Worm (Caenorhabditis elegans) whole organism, midembryonic: ENCODE results near the gene F47B10.9.

Experiments
- T22C8.4 ChIP-seq: fragments of 200-800 bp; sonication (Bioruptor generic); IDR thresholded peaks from 2 replicates; pipeline ENCODE4 v1.3.6; 2022; ENCODE audit warnings: missing genetic modification characterization, missing compliant biosample characterization
- cog-1 ChIP-seq: sonication (generic microtip); optimal IDR thresholded peaks from 2 replicates; lab custom pipeline; 2016; ENCODE audit warnings: missing genetic modification characterization, missing compliant biosample characterization
- flt-1 ChIP-seq: fragments of 200-800 bp; sonication (Bioruptor generic); IDR thresholded peaks from 2 replicates; pipeline ENCODE4 v1.3.6; 2022; ENCODE audit warnings: missing genetic modification characterization, missing compliant biosample characterization
- klf-2 ChIP-seq: fragments of 200-800 bp; sonication (Bioruptor generic); conservative IDR thresholded peaks from 2 replicates; pipeline ENCODE4 v1.3.6; 2022; ENCODE audit warnings: missing genetic modification reagents, missing genetic modification characterization, missing compliant biosample characterization
- med-1 ChIP-seq: sonication (generic microtip); optimal IDR thresholded peaks from 2 replicates; lab custom pipeline; 2017; ENCODE audit warnings: missing genetic modification characterization, mild to moderate bottlenecking, missing compliant biosample characterization, antibody characterized with exemption, missing genetic modification reagents; ENCODE audit not compliant: insufficient read depth
- ref-1 ChIP-seq: fragments of 200-800 bp; sonication (Bioruptor generic); conservative IDR thresholded peaks from 2 replicates; pipeline ENCODE4 v1.3.6; 2022; ENCODE audit warnings: missing genetic modification reagents, missing genetic modification characterization, missing compliant biosample characterization
- tab-1 ChIP-seq: fragments of 200-800 bp; sonication (Bioruptor generic); IDR thresholded peaks from 2 replicates; pipeline ENCODE4 v1.3.6; 2022; ENCODE audit warnings: missing genetic modification characterization, missing compliant biosample characterization
- ztf-23 ChIP-seq: fragments of 200-800 bp; sonication (Bioruptor generic); IDR thresholded peaks from 2 replicates; pipeline ENCODE4 v1.3.6; 2022; ENCODE audit warnings: missing genetic modification reagents, missing genetic modification characterization, missing compliant biosample characterization
- ztf-29 ChIP-seq: fragments of 200-800 bp; sonication (Bioruptor generic); IDR thresholded peaks from 2 replicates; pipeline ENCODE4 v1.3.6; 2022; ENCODE audit warnings: missing genetic modification reagents, missing genetic modification characterization, missing compliant biosample characterization

F47B10.9 gene

DNA sequence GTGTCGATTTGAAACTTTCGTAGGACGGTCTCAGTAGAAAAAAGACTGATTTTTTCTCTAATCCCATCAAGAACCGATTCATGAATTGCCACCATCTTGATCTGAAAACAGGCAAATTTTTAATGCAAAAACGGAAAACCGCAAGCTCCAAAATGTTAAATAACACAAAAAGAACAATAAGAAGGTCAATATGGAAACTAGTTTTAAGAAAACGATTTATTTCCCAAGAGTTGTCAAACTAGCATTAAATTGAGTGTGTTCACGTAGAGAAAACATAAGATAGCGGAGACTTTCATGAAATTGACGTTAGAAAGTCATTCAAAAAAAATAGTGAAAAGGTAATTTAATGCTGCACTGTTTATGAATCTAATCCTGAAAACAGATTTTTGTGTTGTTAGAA lies at the start of gene F47B10.9:
Gene F47B10.9 (minus strand): TSS at position 101 of the 400 bp plus-strand sequence.
- no peak for TF ChIP-seq klf-2 (GFP tag; lab: Robert Waterston, UW)
- no peak for TF ChIP-seq med-1 (GFP tag; lab: Kevin White, UChicago)
- no peak for TF ChIP-seq flt-1 (GFP tag; lab: Robert Waterston, UW)
- no peak for TF ChIP-seq ztf-29 (GFP tag; lab: Robert Waterston, UW)
- no peak for TF ChIP-seq cog-1 (tag; lab: Kevin White, UChicago)
- TF ChIP-seq ztf-23 (GFP tag; lab: Robert Waterston, UW), result no peak
- TF ChIP-seq T22C8.4, result no peak

DNA sequence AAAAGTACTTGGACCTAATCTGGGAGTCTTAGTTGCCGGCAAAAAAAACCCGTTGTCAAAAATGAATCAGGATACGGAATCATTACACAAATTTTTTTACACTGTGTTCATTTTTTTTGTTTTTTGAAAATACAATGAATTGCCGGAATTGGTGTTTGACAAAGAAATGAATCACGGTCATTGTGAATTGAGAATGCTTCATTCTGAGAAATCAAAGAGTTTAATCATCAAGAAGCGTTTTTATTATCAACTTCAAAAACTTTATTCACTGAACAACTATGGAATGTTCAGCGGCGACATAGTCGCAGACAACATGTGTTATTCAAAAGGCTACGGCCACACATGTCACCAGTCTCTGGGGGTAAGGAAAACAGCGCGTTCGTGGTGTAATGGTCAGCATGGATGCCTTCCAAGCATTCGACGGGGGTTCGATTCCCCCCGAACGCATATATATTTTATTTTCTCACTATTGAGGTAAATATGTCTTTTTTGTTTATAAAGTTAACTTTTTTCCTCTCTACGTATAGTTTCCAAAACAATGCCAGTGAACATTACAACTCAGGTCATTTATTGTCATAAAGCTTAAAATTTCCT lies 49.7 kb upstream of the F47B10.9 start, which contains the start of gene nas-10:
Gene nas-10 (minus strand): TSS at position 51 of the 594 bp plus-strand sequence.
- TF ChIP-seq med-1 (GFP tag; lab: Kevin White, UChicago) (no peak), ztf-29 (GFP tag; lab: Robert Waterston, UW) (peak; percentile 82), cog-1 (tag; lab: Kevin White, UChicago) (peak; percentile 79), T22C8.4 (peak; percentile 90), klf-2 (GFP tag; lab: Robert Waterston, UW) (peak; percentile 87), tab-1 (GFP tag; lab: Robert Waterston, UW) (peak; percentile 90), ref-1 (GFP tag; lab: Robert Waterston, UW) (peak; percentile 75), ztf-23 (GFP tag; lab: Robert Waterston, UW) (peak; percentile 95), flt-1 (GFP tag; lab: Robert Waterston, UW) (peak; percentile 95)

DNA sequence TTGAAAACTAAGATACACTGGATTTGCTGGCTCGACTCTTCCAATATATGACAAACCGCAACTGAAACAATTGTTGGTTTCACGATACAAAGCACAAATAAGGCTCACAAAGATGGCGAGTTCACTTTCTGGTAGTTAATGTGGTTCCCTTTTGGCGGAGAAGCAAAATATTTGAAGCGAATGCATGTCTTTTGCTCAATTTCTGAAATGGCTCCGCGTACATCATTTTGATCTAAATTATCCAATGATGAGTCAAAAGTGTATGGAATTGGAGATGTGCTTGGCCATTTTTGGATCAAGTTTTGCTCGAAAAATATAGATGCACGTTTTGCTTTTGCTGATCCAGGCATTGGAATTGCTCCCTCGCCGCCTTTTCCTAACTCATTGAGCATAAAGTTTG lies 47.8 kb upstream of the F47B10.9 start:
- TF ChIP-seq ref-1 (GFP tag; lab: Robert Waterston, UW) (no peak), med-1 (GFP tag; lab: Kevin White, UChicago) (no peak), tab-1 (GFP tag; lab: Robert Waterston, UW) (no peak), ztf-29 (GFP tag; lab: Robert Waterston, UW) (no peak), ztf-23 (GFP tag; lab: Robert Waterston, UW) (no peak), cog-1 (tag; lab: Kevin White, UChicago) (no peak), T22C8.4 (no peak), flt-1 (GFP tag; lab: Robert Waterston, UW) (no peak), klf-2 (GFP tag; lab: Robert Waterston, UW) (no peak)

DNA sequence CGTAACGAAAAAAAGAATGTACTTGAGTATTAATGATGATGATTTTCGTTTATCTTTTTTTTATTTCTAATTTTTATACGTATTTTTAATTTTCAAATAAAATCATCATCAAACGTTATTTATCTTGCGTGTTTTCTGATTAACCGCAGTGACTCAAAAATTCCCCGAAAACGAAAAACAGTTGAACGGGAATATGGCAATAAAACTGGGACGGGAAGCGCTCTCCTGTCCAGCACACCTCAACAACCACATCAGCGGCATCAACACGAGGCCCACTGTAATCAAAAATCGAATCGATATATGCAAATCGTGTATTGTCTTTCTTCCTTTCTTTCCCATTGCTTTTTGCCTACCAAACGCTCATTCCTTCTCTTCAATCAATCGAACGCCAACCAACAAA lies 45.3 kb upstream of the F47B10.9 start, which contains the start of gene K09C8.2:
Gene K09C8.2 (plus strand): TSS at position 301 of the 400 bp plus-strand sequence.
- TF ChIP-seq cog-1 (tag; lab: Kevin White, UChicago), result no peak
- TF ChIP-seq tab-1 (GFP tag; lab: Robert Waterston, UW), result no peak
- TF ChIP-seq med-1 (GFP tag; lab: Kevin White, UChicago), result no peak
- TF ChIP-seq T22C8.4, result no peak
- no peak for TF ChIP-seq ref-1 (GFP tag; lab: Robert Waterston, UW)
- TF ChIP-seq klf-2 (GFP tag; lab: Robert Waterston, UW), result no peak
- no peak for TF ChIP-seq flt-1 (GFP tag; lab: Robert Waterston, UW)
- no peak for TF ChIP-seq ztf-23 (GFP tag; lab: Robert Waterston, UW)
- TF ChIP-seq ztf-29 (GFP tag; lab: Robert Waterston, UW), result no peak

DNA sequence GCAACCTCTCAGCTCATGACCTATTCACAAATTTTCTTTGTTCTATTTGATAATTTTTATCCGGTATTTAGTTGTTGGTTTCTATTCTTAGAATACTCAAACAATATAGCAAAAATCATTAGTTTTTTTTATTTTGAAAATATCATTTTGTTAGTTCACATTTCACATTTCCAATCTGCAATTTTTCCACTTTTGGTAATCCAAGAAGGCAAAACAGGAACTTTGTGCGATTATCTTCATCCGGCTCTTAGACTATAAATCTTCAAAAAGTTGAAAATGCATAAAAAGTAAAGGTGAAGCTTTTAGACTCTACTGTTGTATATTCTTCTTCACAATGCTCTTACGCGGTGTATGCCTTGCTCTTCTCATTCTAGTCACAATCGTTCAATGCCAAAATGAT lies 44.5 kb upstream of the F47B10.9 start, which contains the start of gene nlp-19:
Gene nlp-19 (plus strand): TSS at position 301 of the 400 bp plus-strand sequence.
- TF ChIP-seq flt-1 (GFP tag; lab: Robert Waterston, UW), result no peak
- no peak for TF ChIP-seq tab-1 (GFP tag; lab: Robert Waterston, UW)
- no peak for TF ChIP-seq med-1 (GFP tag; lab: Kevin White, UChicago)

DNA sequence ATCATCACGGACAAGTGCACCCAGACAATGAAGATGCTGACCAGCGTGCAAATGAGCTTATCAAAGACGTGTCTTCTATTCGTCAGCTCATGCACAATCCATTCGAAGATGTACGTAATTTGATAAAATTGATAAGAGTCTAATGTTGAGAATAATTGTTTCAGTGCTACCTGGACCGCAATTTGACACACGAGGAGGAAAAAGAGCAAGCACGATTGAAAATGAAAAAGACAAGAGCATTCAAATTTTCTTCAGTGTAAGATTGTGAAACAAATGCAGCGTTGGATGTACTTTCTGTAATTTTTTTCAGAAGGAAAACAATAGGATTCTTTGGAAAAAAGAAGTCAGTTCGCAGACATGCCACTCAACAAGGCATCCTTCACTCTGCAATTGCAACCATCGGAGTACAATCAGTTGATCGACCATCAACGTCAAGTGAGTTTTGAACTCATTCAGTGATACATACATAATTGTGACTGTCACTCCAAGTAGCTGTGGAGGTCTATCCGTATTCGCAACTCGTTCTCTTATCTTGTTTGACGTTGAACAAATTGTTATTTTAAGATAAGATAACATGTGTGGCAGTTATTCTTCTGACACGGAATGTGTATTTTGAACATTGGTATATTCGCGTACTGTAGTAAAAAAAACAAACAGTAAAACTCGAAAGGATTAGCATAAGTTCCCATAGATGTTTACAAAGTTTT lies 43.2 kb upstream of the F47B10.9 start:
- no peak for TF ChIP-seq flt-1 (GFP tag; lab: Robert Waterston, UW)

DNA sequence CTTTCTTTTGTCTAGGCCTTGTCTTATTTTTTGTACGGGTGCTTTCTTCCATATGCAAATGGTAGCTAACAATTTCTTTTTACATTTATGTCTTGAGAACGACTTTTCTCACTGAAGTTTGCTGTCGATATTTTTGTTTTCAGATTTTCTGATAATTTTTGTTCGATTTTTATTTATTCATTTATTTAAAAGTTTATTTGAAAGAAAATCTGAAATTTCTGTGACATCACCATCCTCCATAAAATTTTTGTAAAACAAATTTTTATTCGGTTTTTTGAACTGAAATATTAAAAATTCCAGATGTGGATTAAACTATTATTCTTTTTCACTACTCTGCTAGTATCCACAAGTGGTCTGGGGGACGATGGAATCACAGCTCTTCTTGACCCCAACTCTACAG lies 40.0 kb upstream of the F47B10.9 start, which contains the start of gene pbo-4:
Gene pbo-4 (plus strand): TSS at position 301 of the 400 bp plus-strand sequence.
- TF ChIP-seq T22C8.4, result no peak
- no peak for TF ChIP-seq med-1 (GFP tag; lab: Kevin White, UChicago)
- TF ChIP-seq tab-1 (GFP tag; lab: Robert Waterston, UW), result no peak
- TF ChIP-seq cog-1 (tag; lab: Kevin White, UChicago), result no peak
- no peak for TF ChIP-seq ztf-29 (GFP tag; lab: Robert Waterston, UW)
- TF ChIP-seq ref-1 (GFP tag; lab: Robert Waterston, UW), result no peak
- TF ChIP-seq klf-2 (GFP tag; lab: Robert Waterston, UW), result no peak
- TF ChIP-seq flt-1 (GFP tag; lab: Robert Waterston, UW), result no peak
- TF ChIP-seq ztf-23 (GFP tag; lab: Robert Waterston, UW), result no peak

DNA sequence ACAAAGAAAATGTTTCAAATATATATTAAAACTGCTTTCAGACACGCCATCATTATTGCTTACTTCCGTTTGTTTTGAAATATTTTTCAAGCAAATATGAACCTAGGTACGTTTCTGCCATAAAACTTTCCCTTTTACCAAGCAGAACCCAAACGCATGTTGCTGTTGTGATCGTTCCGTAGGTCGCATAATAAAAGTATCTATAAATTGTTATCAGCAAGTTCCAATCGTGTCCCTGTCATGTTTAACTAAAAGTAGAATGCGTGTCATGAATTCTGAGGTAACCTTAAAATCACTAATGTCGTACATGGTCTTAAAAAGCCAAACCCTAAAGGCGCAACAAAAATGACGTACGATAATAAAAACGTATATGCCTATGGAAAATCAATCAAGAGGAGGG lies 38.0 kb upstream of the F47B10.9 start:
- TF ChIP-seq ztf-23 (GFP tag; lab: Robert Waterston, UW) (no peak), tab-1 (GFP tag; lab: Robert Waterston, UW) (no peak), ref-1 (GFP tag; lab: Robert Waterston, UW) (no peak), flt-1 (GFP tag; lab: Robert Waterston, UW) (no peak), T22C8.4 (no peak), cog-1 (tag; lab: Kevin White, UChicago) (no peak), klf-2 (GFP tag; lab: Robert Waterston, UW) (no peak), ztf-29 (GFP tag; lab: Robert Waterston, UW) (no peak), med-1 (GFP tag; lab: Kevin White, UChicago) (no peak)

DNA sequence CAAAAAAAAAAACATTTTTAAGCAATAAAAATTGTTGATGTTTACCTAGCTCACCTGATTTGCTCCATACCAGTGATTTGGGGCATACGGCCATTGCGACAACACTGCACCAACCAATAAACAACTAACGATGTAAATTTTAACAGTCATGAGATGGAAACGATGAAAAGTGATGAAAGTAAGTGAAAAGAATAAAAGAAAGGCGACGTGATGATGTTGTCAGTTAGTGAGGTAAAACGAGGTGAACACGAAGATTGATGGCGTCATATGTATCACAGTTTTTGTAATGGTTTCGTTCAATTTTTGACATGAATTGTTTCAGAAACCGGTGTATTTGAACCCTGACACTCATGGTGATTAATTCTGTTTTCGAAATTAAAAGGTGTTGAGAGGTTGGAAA lies 37.3 kb upstream of the F47B10.9 start, which contains the start of gene K09C8.7:
Gene K09C8.7 (minus strand): TSS at position 226 of the 400 bp plus-strand sequence.
- no peak for TF ChIP-seq ztf-23 (GFP tag; lab: Robert Waterston, UW)
- TF ChIP-seq tab-1 (GFP tag; lab: Robert Waterston, UW), result no peak
- no peak for TF ChIP-seq med-1 (GFP tag; lab: Kevin White, UChicago)
- no peak for TF ChIP-seq cog-1 (tag; lab: Kevin White, UChicago)
- TF ChIP-seq ztf-29 (GFP tag; lab: Robert Waterston, UW), result no peak
- TF ChIP-seq klf-2 (GFP tag; lab: Robert Waterston, UW), result no peak
- no peak for TF ChIP-seq T22C8.4
- TF ChIP-seq ref-1 (GFP tag; lab: Robert Waterston, UW), result no peak
- no peak for TF ChIP-seq flt-1 (GFP tag; lab: Robert Waterston, UW)
